Fruit fly (Drosophila melanogaster) whole organism, wandering third instar larva: Measurements from ENCODE around the gene Ant2.
A peak's percentile ranks its signal among the peaks of the same experiment; 100 is the strongest.

Source experiments
- Sp1 ChIP-seq: fragments of 200-800 bp; sonication (Bioruptor generic); optimal IDR thresholded peaks from 3 replicates; lab custom pipeline; 2019; ENCODE audit warnings: missing biosample characterization, mild to moderate bottlenecking, missing genetic modification characterization, moderate library complexity
- h ChIP-seq: fragments of 200-800 bp; sonication (Bioruptor generic); optimal IDR thresholded peaks from 3 replicates; lab custom pipeline; 2016; ENCODE audit warnings: missing biosample characterization, mild to moderate bottlenecking, missing genetic modification characterization
- pan ChIP-seq: fragments of >200 bp; optimal IDR thresholded peaks from 2 replicates; lab custom pipeline; 2017
- psq ChIP-seq: fragments of 200-800 bp; sonication (Bioruptor generic); optimal IDR thresholded peaks from 3 replicates; lab custom pipeline; 2017; ENCODE audit warnings: missing biosample characterization, mild to moderate bottlenecking, missing genetic modification characterization, moderate library complexity
- rgr ChIP-seq: fragments of 200-800 bp; sonication (Bioruptor generic); optimal IDR thresholded peaks from 3 replicates; lab custom pipeline; 2016; ENCODE audit warnings: missing biosample characterization, mild to moderate bottlenecking, missing genetic modification characterization
- sage ChIP-seq: fragments of 200-800 bp; sonication (Bioruptor generic); optimal IDR thresholded peaks from 2 replicates; lab custom pipeline; 2016; ENCODE audit warnings: missing biosample characterization, mild to moderate bottlenecking, missing genetic modification characterization
- woc ChIP-seq: sonication (Bioruptor generic); optimal IDR thresholded peaks from 2 replicates; lab custom pipeline; 2016; ENCODE audit warnings: missing biosample characterization, mild to moderate bottlenecking, missing genetic modification characterization

DNA sequence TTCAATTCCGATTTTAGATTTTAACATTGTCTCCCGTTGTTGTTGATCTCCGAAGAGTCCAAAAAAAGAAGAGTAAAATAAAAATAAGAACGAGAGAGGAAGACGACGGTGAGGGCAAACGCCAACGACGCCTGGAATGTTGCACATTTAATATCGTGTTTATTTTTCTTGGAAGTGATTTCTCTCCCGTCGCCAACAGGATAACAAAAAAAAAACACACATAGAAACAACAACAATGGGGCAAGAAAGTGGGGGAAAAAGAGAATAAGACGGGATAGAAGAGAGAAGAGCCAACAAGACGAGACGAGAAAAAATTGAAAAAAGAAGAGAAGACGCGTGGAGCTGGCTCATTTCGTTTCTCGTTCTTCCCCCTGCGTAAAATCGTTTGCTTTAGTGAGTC is 14.3 kb upstream of the Ant2 start:
- TF ChIP-seq woc (GFP tag; lab: Kevin White, UChicago) (no peak), psq (GFP tag; lab: Kevin White, UChicago) (peak; percentile 73), Sp1 (GFP tag; lab: Kevin White, UChicago) (no peak), h (GFP tag; lab: Kevin White, UChicago) (no peak), sage (GFP tag; lab: Kevin White, UChicago) (no peak), pan (no peak), rgr (GFP tag; lab: Kevin White, UChicago) (no peak)
